Worm (Caenorhabditis elegans) whole organism, early embryonic: ENCODE results near the gene grd-4.

Experiments
- B0310.2 ChIP-seq: sonication (generic microtip); optimal IDR thresholded peaks from 2 replicates; lab custom pipeline; 2016; ENCODE audit warnings: mild to moderate bottlenecking, missing genetic modification characterization, missing compliant biosample characterization
- F13C5.2 ChIP-seq: sonication (generic microtip); optimal IDR thresholded peaks from 2 replicates; lab custom pipeline; 2017; ENCODE audit warnings: mild to moderate bottlenecking, missing genetic modification characterization, inconsistent platforms, missing compliant biosample characterization
- aly-1 ChIP-seq: sonication (generic microtip); optimal IDR thresholded peaks from 2 replicates; lab custom pipeline; 2016; ENCODE audit warnings: missing genetic modification characterization, missing compliant biosample characterization
- ama-1 ChIP-seq: fragments of 150-350 bp; optimal IDR thresholded peaks from 2 replicates; lab custom pipeline; 2014
- ceh-13 ChIP-seq: fragments of 200-800 bp; sonication (Bioruptor generic); optimal IDR thresholded peaks from 2 replicates; lab custom pipeline; 2018; ENCODE audit warnings: mild to moderate bottlenecking, missing genetic modification characterization, missing compliant biosample characterization
- ets-7 ChIP-seq: sonication (generic microtip); optimal IDR thresholded peaks from 2 replicates; lab custom pipeline; 2016; ENCODE audit warnings: missing genotype, missing genetic modification characterization, missing compliant biosample characterization
- flt-1 ChIP-seq: fragments of 200-800 bp; sonication (Bioruptor generic); IDR thresholded peaks from 2 replicates; pipeline ENCODE4 v1.3.6; 2022; ENCODE audit warnings: missing genetic modification characterization, missing compliant biosample characterization
- hmbx-1 ChIP-seq: sonication (generic microtip); optimal IDR thresholded peaks from 2 replicates; lab custom pipeline; 2016; ENCODE audit warnings: mild to moderate bottlenecking, missing genetic modification characterization, missing compliant biosample characterization
- hmg-4 ChIP-seq: fragments of 200-800 bp; sonication (Bioruptor generic); optimal IDR thresholded peaks from 2 replicates; lab custom pipeline; 2018; ENCODE audit warnings: mild to moderate bottlenecking, missing genetic modification characterization, missing compliant biosample characterization
- hnd-1 ChIP-seq: sonication (generic microtip); optimal IDR thresholded peaks from 2 replicates; lab custom pipeline; 2016; ENCODE audit warnings: missing genetic modification characterization, missing compliant biosample characterization
- scrt-1 ChIP-seq: fragments of 200-800 bp; sonication (Bioruptor generic); IDR thresholded peaks from 2 replicates; pipeline ENCODE4 v1.3.6; 2022; ENCODE audit warnings: missing genetic modification characterization, missing compliant biosample characterization
- sea-1 ChIP-seq: fragments of 200-800 bp; sonication (Bioruptor generic); conservative IDR thresholded peaks from 2 replicates; pipeline ENCODE4 v1.3.6; 2022; ENCODE audit warnings: missing genetic modification characterization, missing compliant biosample characterization
- tbx-11 ChIP-seq: fragments of 200-800 bp; sonication (Bioruptor generic); IDR thresholded peaks from 2 replicates; pipeline ENCODE4 v1.3.6; 2022; ENCODE audit warnings: missing genetic modification characterization, missing compliant biosample characterization
- tra-4 ChIP-seq: sonication (generic microtip); optimal IDR thresholded peaks from 2 replicates; lab custom pipeline; 2017; ENCODE audit warnings: missing genetic modification characterization, missing compliant biosample characterization

ce11 chrX:8463085-8463645 lies 37.9 kb upstream of the grd-4 start, which contains the start of gene F16F9.4:
- TF ChIP-seq flt-1 (GFP tag; lab: Robert Waterston, UW) (no peak), scrt-1 (no peak), ama-1 (lab: Kevin White, UChicago) (no peak), hnd-1 (tag; lab: Kevin White, UChicago) (no peak), hmbx-1 (tag; lab: Kevin White, UChicago) (no peak), hmg-4 (no peak), ets-7 (tag; lab: Kevin White, UChicago) (no peak), aly-1 (tag; lab: Kevin White, UChicago) (no peak), tra-4 (tag; lab: Kevin White, UChicago) (no peak), tbx-11 (GFP tag; lab: Robert Waterston, UW) (no peak), sea-1 (GFP tag; lab: Robert Waterston, UW) (no peak), B0310.2 (no peak), F13C5.2 (tag; lab: Kevin White, UChicago) (no peak), ceh-13 (GFP tag; lab: Kevin White, UChicago) (no peak)
